Fruit fly (Drosophila melanogaster) whole organism, pupa: ENCODE data around the gene CG16775.

Experiments
- CG10348 ChIP-seq: fragments of 200-800 bp; sonication (Bioruptor generic); IDR thresholded peaks from 2 replicates; pipeline ENCODE4 v1.3.6; 2022; ENCODE audit warnings: missing biosample characterization, missing genetic modification characterization
- CG9948 ChIP-seq: fragments of 200-800 bp; sonication (Bioruptor generic); optimal IDR thresholded peaks from 2 replicates; lab custom pipeline; 2018; ENCODE audit warnings: missing biosample characterization, mild to moderate bottlenecking, missing genetic modification characterization, moderate library complexity
- EcR ChIP-seq: fragments of 200-800 bp; sonication (Bioruptor generic); optimal IDR thresholded peaks from 3 replicates; lab custom pipeline; 2019; ENCODE audit warnings: missing biosample characterization, missing genetic modification characterization, mild to moderate bottlenecking, moderate library complexity, missing genetic modification reagents
- fd96Ca ChIP-seq: fragments of 200-800 bp; sonication (Bioruptor generic); IDR thresholded peaks from 3 replicates; pipeline ENCODE4 v1.3.6; 2022; ENCODE audit warnings: missing biosample characterization, missing genetic modification characterization

dm6 chr3L:17884276-17884675, 2.2 kb downstream of the CG16775 start, which contains the start of gene CG5506:
- no peak for TF ChIP-seq EcR (GFP tag; lab: Kevin White, UChicago)
- no peak for TF ChIP-seq CG10348 (GFP tag; lab: Robert Waterston, UW)
- TF ChIP-seq fd96Ca (GFP tag; lab: Robert Waterston, UW), result no peak
- TF ChIP-seq CG9948 (tag; lab: Kevin White, UChicago), result no peak
